Fruit fly (Drosophila melanogaster): Measurements from ENCODE around the gene Poxm.

- TF ChIP-seq Pif1B (GFP tag; optimal IDR thresholded peaks at IDR 0.05) (no peak), CG17806 (tag; optimal IDR thresholded peaks at IDR 0.05) (no peak), rn (GFP tag; IDR thresholded peaks at IDR 0.05) (no peak), CG32121 (GFP tag; IDR thresholded peaks at IDR 0.05) (no peak), CG8159 (tag; optimal IDR thresholded peaks at IDR 0.05) (no peak), Ets98B (GFP tag; IDR thresholded peaks at IDR 0.05) (no peak), CG8301 (tag; optimal IDR thresholded peaks at IDR 0.05) (no peak), D1 (tag; optimal IDR thresholded peaks at IDR 0.05) (no peak)
These were observed 5.4 kb downstream of the Poxm start for dm6 chr3R:8327967-8328789.
